Fruit fly (Drosophila melanogaster): ENCODE results near the gene dco.

Gene dco

DNA sequence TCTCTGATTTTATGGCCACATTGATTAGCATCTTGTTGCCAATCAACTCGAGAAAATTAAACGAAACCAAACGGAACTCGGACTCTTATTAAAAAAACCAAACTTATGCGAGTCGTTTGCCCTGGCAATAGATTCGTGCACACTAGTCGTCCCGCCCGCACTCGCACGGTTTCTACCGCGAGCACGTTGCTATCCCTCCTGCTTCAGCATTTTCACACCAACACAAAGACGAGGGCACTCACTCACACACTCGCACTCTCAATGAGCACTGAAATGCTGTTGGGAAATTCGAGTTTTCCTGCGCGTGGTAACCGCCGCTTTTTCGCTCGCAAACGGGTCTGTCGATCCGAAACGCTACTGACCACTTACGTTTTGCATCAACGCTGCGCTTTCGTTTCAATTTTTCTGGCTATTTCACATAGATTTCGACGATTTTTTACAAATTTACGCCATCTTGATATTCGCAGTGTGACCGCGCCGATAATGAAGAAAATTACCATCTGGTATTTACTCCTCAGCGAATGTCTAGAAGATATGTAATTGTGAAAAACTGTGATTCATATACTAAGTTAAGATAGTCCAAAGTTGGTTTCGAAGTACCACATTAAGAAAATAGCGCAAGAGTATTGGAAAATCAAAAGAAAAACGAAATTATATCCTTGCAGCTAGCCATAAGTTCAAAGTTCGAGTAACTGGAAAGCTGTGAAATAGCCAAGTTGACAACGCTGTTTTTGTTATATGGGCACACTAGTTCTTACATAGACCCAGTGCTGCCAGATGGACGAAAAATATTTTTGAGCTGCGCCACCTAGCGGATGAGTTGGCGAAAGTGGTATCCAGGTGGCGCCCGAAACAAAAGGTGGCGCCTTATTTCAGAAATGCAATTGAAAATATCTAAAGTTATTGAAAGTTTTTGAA is at the start of gene dco (continued):
- no peak for TF ChIP-seq C15 (GFP tag; IDR thresholded peaks at IDR 0.05)
- TF ChIP-seq stc (GFP tag; IDR thresholded peaks at IDR 0.05) = peak; percentile 28; the same call in 1 of the 2 replicates
- TF ChIP-seq danr (GFP tag; IDR thresholded peaks at IDR 0.05) = peak; percentile 10; the same call in 1 of the 2 replicates
- TF ChIP-seq CG12391 (tag; optimal IDR thresholded peaks at IDR 0.05) = no peak
- 0 out of 2 replicates have a peak, but pooled peaks have one; percentile 41 for TF ChIP-seq CG16779 (GFP tag; IDR thresholded peaks at IDR 0.05)
- peak; percentile 76 for TF ChIP-seq Dad (GFP tag; optimal IDR thresholded peaks at IDR 0.05)
- no peak for TF ChIP-seq mirr (GFP tag; optimal IDR thresholded peaks at IDR 0.05)
- peak; percentile 46 for TF ChIP-seq NC2β (GFP tag; optimal IDR thresholded peaks at IDR 0.05)
- TF ChIP-seq CG32532 (GFP tag; IDR thresholded peaks at IDR 0.05) = peak; percentile 96
- peak; percentile 71 for TF ChIP-seq CG8089 (GFP tag; optimal IDR thresholded peaks at IDR 0.05)
- no peak for TF ChIP-seq CG16813 (GFP tag; IDR thresholded peaks at IDR 0.05; ENCODE audit: partially characterized antibody)
- TF ChIP-seq CG9727 (GFP tag; optimal IDR thresholded peaks at IDR 0.05) = peak; percentile 32
- TF ChIP-seq slbo (GFP tag; IDR thresholded peaks at IDR 0.05) = peak; percentile 95
- no peak for TF ChIP-seq grn (GFP tag; optimal IDR thresholded peaks at IDR 0.05)
- TF ChIP-seq CG2120 (GFP tag; optimal IDR thresholded peaks at IDR 0.05) = peak; percentile 77
- peak; percentile 95 for TF ChIP-seq sisA (GFP tag; IDR thresholded peaks at IDR 0.05)
- TF ChIP-seq NFAT (GFP tag; IDR thresholded peaks at IDR 0.05) = peak; percentile 97
- peak; percentile 28 for TF ChIP-seq CG10543 (GFP tag; optimal IDR thresholded peaks at IDR 0.05)
- peak; percentile 24 for TF ChIP-seq CG12942 (GFP tag; optimal IDR thresholded peaks at IDR 0.05)
- no peak for TF ChIP-seq odd (GFP tag; optimal IDR thresholded peaks at IDR 0.05)
- TF ChIP-seq CG13424 (tag; optimal IDR thresholded peaks at IDR 0.05) = peak; percentile 41
- 0 out of 2 replicates have a peak, but pooled peaks have one; percentile 20 for TF ChIP-seq sim (GFP tag; IDR thresholded peaks at IDR 0.05)
- no peak for TF ChIP-seq Nf-YB (GFP tag; optimal IDR thresholded peaks at IDR 0.05)
- peak; percentile 49 for TF ChIP-seq ash1 (GFP tag; optimal IDR thresholded peaks at IDR 0.05)
- no peak for TF ChIP-seq CG8359 (GFP tag; optimal IDR thresholded peaks at IDR 0.05; ENCODE audit: borderline replicate concordance)
- TF ChIP-seq yki (optimal IDR thresholded peaks at IDR 0.05) = peak; percentile 13
- TF ChIP-seq Side (GFP tag; optimal IDR thresholded peaks at IDR 0.05) = peak; percentile 73
- no peak for TF ChIP-seq CG6254 (GFP tag; optimal IDR thresholded peaks at IDR 0.05)
- peak; percentile 49 for TF ChIP-seq Nf-YA (GFP tag; IDR thresholded peaks at IDR 0.05)
- no peak for TF ChIP-seq schlank (tag; optimal IDR thresholded peaks at IDR 0.05)
- peak; percentile 83 for TF ChIP-seq Hmr (GFP tag; optimal IDR thresholded peaks at IDR 0.05)
- TF ChIP-seq Dbx (GFP tag; IDR thresholded peaks at IDR 0.05) = peak; percentile 88
- TF ChIP-seq CG17361 (GFP tag; IDR thresholded peaks at IDR 0.05) = peak; percentile 58
- TF ChIP-seq sens-2 (GFP tag; IDR thresholded peaks at IDR 0.05) = peak; percentile 22; the same call in 1 of the 2 replicates
- peak; percentile 46 for TF ChIP-seq Bdp1 (GFP tag; optimal IDR thresholded peaks at IDR 0.05)
- peak; percentile 50 for TF ChIP-seq Dip3 (GFP tag; optimal IDR thresholded peaks at IDR 0.05)
- TF ChIP-seq CG2889 (GFP tag; IDR thresholded peaks at IDR 0.05) = peak; percentile 76; the same call in 1 of the 3 replicates
- TF ChIP-seq CG17912 (GFP tag; optimal IDR thresholded peaks at IDR 0.05) = peak; percentile 66
- peak; percentile 42 for TF ChIP-seq jing (GFP tag; optimal IDR thresholded peaks at IDR 0.05)
- TF ChIP-seq Fer3 (tag; optimal IDR thresholded peaks at IDR 0.05) = peak; percentile 74
- TF ChIP-seq CG12155 (GFP tag; optimal IDR thresholded peaks at IDR 0.05) = peak; percentile 51
- TF ChIP-seq gcm (GFP tag; optimal IDR thresholded peaks at IDR 0.05) = no peak
- peak; percentile 14 for TF ChIP-seq Fer2 (tag; optimal IDR thresholded peaks at IDR 0.05)
- peak; percentile 61 for TF ChIP-seq sug (tag; optimal IDR thresholded peaks at IDR 0.05)
- TF ChIP-seq cg (GFP tag; optimal IDR thresholded peaks at IDR 0.05) = peak; percentile 97
- TF ChIP-seq cad (GFP tag; optimal IDR thresholded peaks at IDR 0.05) = no peak
- no peak for TF ChIP-seq eve (GFP tag; optimal IDR thresholded peaks at IDR 0.05)
- TF ChIP-seq Sry-β (GFP tag; optimal IDR thresholded peaks at IDR 0.05) = peak; percentile 95
- peak; percentile 33 for TF ChIP-seq CG10274 (GFP tag; optimal IDR thresholded peaks at IDR 0.05)
